Worm (Caenorhabditis elegans): ENCODE measurements around the gene srlf-12.
A peak's percentile ranks its signal among the peaks of the same experiment; 100 is the strongest.

The srlf-12 gene

ce11 chrIV:10918877-10919560 lies 27.1 kb upstream of the srlf-12 start (continued):
- peak; percentile 91 for TF ChIP-seq nhr-71 (tag; optimal IDR thresholded peaks at IDR 0.05)
- peak; percentile 48 for TF ChIP-seq fos-1 (tag; optimal IDR thresholded peaks at IDR 0.05)
- peak; percentile 19 for TF ChIP-seq blmp-1 (tag; optimal IDR thresholded peaks at IDR 0.05)
- TF ChIP-seq lin-39 (tag; optimal IDR thresholded peaks at IDR 0.05): peak; percentile 10
- TF ChIP-seq Y116A8C.19 (tag; optimal IDR thresholded peaks at IDR 0.05; ENCODE audit: borderline replicate concordance): no peak
- TF ChIP-seq zip-4 (GFP tag; optimal IDR thresholded peaks at IDR 0.05): no peak
- peak; percentile 62 for TF ChIP-seq isw-1 (GFP tag; IDR thresholded peaks at IDR 0.05)
- no peak for TF ChIP-seq C34B4.2 (tag; optimal IDR thresholded peaks at IDR 0.05)
- peak; percentile 21 for TF ChIP-seq ztf-4 (tag; optimal IDR thresholded peaks at IDR 0.05)
- TF ChIP-seq nhr-19 (GFP tag; conservative IDR thresholded peaks at IDR 0.05): peak; percentile 82
- TF ChIP-seq alr-1 (tag; optimal IDR thresholded peaks at IDR 0.05; ENCODE audit: borderline replicate concordance): no peak
- TF ChIP-seq fkh-10 (GFP tag; optimal IDR thresholded peaks at IDR 0.05): peak; percentile 5
- no peak for TF ChIP-seq mab-9 (GFP tag; IDR thresholded peaks at IDR 0.05)
- TF ChIP-seq pag-3 (tag; optimal IDR thresholded peaks at IDR 0.05; ENCODE audit: borderline replicate concordance, insufficient read depth): peak; percentile 22
- no peak for TF ChIP-seq sox-4 (tag; optimal IDR thresholded peaks at IDR 0.05)
- peak; percentile 91 for TF ChIP-seq nhr-85 (tag)
- TF ChIP-seq dsc-1 (tag; optimal IDR thresholded peaks at IDR 0.05): no peak
- TF ChIP-seq unc-62 (GFP tag; optimal IDR thresholded peaks at IDR 0.05): no peak
- TF ChIP-seq zag-1 (tag; optimal IDR thresholded peaks at IDR 0.05): no peak
- peak; percentile 99 for TF ChIP-seq lin-14 (GFP tag; optimal IDR thresholded peaks at IDR 0.05)
- TF ChIP-seq jun-1 (tag; optimal IDR thresholded peaks at IDR 0.05): peak; percentile 45
- TF ChIP-seq nhr-20 (tag; optimal IDR thresholded peaks at IDR 0.05): peak; percentile 92
- no peak for TF ChIP-seq hlh-17 (GFP tag; optimal IDR thresholded peaks at IDR 0.05; ENCODE audit: borderline replicate concordance)
- peak; percentile 81 for TF ChIP-seq nhr-47 (tag; optimal IDR thresholded peaks at IDR 0.05)
- TF ChIP-seq egl-13 (tag; optimal IDR thresholded peaks at IDR 0.05): no peak
- peak; percentile 58 for TF ChIP-seq snpc-4 (tag; optimal IDR thresholded peaks at IDR 0.05)
- TF ChIP-seq hpl-2 (GFP tag; optimal IDR thresholded peaks at IDR 0.05): no peak
- TF ChIP-seq hlh-4 (tag; optimal IDR thresholded peaks at IDR 0.05): no peak
- TF ChIP-seq sptf-1 (tag; optimal IDR thresholded peaks at IDR 0.05): no peak
- no peak for TF ChIP-seq lir-3 (tag; optimal IDR thresholded peaks at IDR 0.05; ENCODE audit: poor library complexity)
- TF ChIP-seq nhr-237 (tag; optimal IDR thresholded peaks at IDR 0.05): peak; percentile 49
- peak; percentile 75 for TF ChIP-seq nhr-77 (tag; optimal IDR thresholded peaks at IDR 0.05)
- TF ChIP-seq tbx-2 (tag; optimal IDR thresholded peaks at IDR 0.05): peak; percentile 87
- TF ChIP-seq swsn-7 (tag; optimal IDR thresholded peaks at IDR 0.05): peak; percentile 85
- TF ChIP-seq nhr-76 (tag; optimal IDR thresholded peaks at IDR 0.05): no peak
- peak in 1 of 6 experiments; percentile 57 for TF ChIP-seq elt-3 (tag; optimal IDR thresholded peaks at IDR 0.05)
- no peak for TF ChIP-seq nhr-84 (tag; optimal IDR thresholded peaks at IDR 0.05)
- TF ChIP-seq xbp-1 (tag; optimal IDR thresholded peaks at IDR 0.05): peak; percentile 83
- TF ChIP-seq pax-3 (tag; optimal IDR thresholded peaks at IDR 0.05): peak; percentile 9
- no peak for TF ChIP-seq fkh-4 (tag; optimal IDR thresholded peaks at IDR 0.05; ENCODE audit: borderline replicate concordance)
- TF ChIP-seq nhr-28 (tag; optimal IDR thresholded peaks at IDR 0.05): no peak
- no peak for TF ChIP-seq sup-37 (GFP tag; optimal IDR thresholded peaks at IDR 0.05)
- no peak for TF ChIP-seq unc-98 (GFP tag; IDR thresholded peaks at IDR 0.05)
- peak; percentile 51 for TF ChIP-seq unc-130 (tag; optimal IDR thresholded peaks at IDR 0.05)
- TF ChIP-seq lin-15B (tag; optimal IDR thresholded peaks at IDR 0.05): peak; percentile 67
- TF ChIP-seq nhr-11 (tag; optimal IDR thresholded peaks at IDR 0.05): no peak
- TF ChIP-seq efl-1 (optimal IDR thresholded peaks at IDR 0.05): peak; percentile 78 to 88
- peak; percentile 60 to 93 for TF ChIP-seq efl-1 (GFP tag; optimal IDR thresholded peaks at IDR 0.05 in 1 of 2)
- TF ChIP-seq mep-1 (tag; optimal IDR thresholded peaks at IDR 0.05): peak; percentile 81
- TF ChIP-seq mef-2 (tag; optimal IDR thresholded peaks at IDR 0.05): no peak
- TF ChIP-seq ceh-63 (GFP tag; optimal IDR thresholded peaks at IDR 0.05): no peak
- no peak for TF ChIP-seq F16B12.6 (tag; optimal IDR thresholded peaks at IDR 0.05)

Data from whole organism, L1 larva.